Worm (Caenorhabditis elegans) whole organism, young adult: ENCODE data around the gene T03G11.10.

Experiments
- F23B12.7 ChIP-seq: sonication (generic microtip); optimal IDR thresholded peaks from 2 replicates; lab custom pipeline; 2017; ENCODE audit warnings: missing genetic modification characterization, mild to moderate bottlenecking, missing compliant biosample characterization, antibody characterized with exemption, moderate library complexity; ENCODE audit not compliant: insufficient read depth
- T07F8.4 ChIP-seq: sonication (generic microtip); optimal IDR thresholded peaks from 2 replicates; lab custom pipeline; 2016; ENCODE audit warnings: mild to moderate bottlenecking, missing genetic modification characterization, moderate library complexity, missing compliant biosample characterization
- ets-4 ChIP-seq: fragments of 200-800 bp; sonication (Bioruptor generic); optimal IDR thresholded peaks from 2 replicates; lab custom pipeline; 2018; ENCODE audit warnings: mild to moderate bottlenecking, missing genetic modification characterization, missing compliant biosample characterization
- gei-17 ChIP-seq: fragments of 200-800 bp; sonication (Bioruptor generic); optimal IDR thresholded peaks from 2 replicates; lab custom pipeline; 2018; ENCODE audit warnings: mild to moderate bottlenecking, missing genetic modification characterization, missing compliant biosample characterization

ce11 chrX:5199825-5200373 lies 28.9 kb upstream of the T03G11.10 start:
- TF ChIP-seq ets-4 (no peak), F23B12.7 (tag; lab: Kevin White, UChicago) (no peak), gei-17 (GFP tag; lab: Kevin White, UChicago) (no peak), T07F8.4 (tag; lab: Kevin White, UChicago) (no peak)
